Fruit fly (Drosophila melanogaster) whole organism: ENCODE measurements around the gene Ten-a.

Experiments
- CG8478 ChIP-seq: fragments of >200 bp; optimal IDR thresholded peaks from 2 replicates; lab custom pipeline; 2018; ENCODE audit warnings: inconsistent platforms
- Dll ChIP-seq: fragments of >200 bp; optimal IDR thresholded peaks from 2 replicates; lab custom pipeline; 2017
- EcR ChIP-seq, 2 experiments: fragments of >200 bp; optimal IDR thresholded peaks; 2 replicates each; lab custom pipeline; 2017; ENCODE audit warnings: missing biosample characterization in 2 of 2, missing genetic modification characterization in 2 of 2, missing genetic modification reagents in 2 of 2
- pan ChIP-seq: fragments of >200 bp; optimal IDR thresholded peaks from 2 replicates; lab custom pipeline; 2017
- psq ChIP-seq: fragments of >200 bp; optimal IDR thresholded peaks from 2 replicates; lab custom pipeline; 2017

dm6 chrX:12222890-12223345 is 179.4 kb downstream of the Ten-a start:
- no peak for TF ChIP-seq Dll (lab: Kevin White, UChicago)
- no peak for TF ChIP-seq CG8478 (lab: Kevin White, UChicago)
- no peak for TF ChIP-seq psq
- no peak for TF ChIP-seq pan
- TF ChIP-seq EcR (GFP tag; optimal IDR thresholded peaks at IDR 0.05; lab: Kevin White, UChicago) = no peak
